Fruit fly (Drosophila melanogaster): ENCODE measurements around the gene CG17376.
A peak's percentile ranks its signal among the peaks of the same experiment; 100 is the strongest.

CG17376 gene

DNA sequence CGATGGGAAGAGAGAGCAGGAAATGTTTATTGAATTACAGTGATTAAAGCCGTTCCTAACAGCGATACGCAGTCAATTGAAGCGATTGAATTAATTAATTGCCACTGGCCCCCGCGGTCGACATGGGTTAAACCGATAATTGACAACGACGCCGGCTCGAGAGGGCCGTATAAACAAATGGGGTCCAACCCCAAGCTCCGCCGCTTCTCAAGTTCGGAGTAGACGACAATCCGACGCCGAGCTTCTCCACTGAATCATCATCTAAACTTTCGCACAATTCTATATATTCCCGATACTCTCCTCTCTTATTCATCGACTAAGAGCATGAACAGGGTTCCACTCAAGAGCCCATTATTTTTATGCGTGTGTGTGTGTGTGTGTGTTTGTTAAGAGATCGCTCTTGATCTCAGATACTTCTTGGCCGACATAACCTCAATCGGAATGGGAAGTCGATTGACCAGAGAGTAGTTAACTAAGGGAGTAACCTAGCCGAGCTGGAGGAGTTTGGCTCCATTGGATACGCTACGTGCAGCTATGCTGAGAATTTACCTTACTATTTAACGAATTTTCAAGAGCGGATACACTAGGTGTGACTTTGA is 8.8 kb downstream of the CG17376 start:
- TF ChIP-seq dsx (GFP tag; optimal IDR thresholded peaks at IDR 0.05; ENCODE audit: poor library complexity, severe bottlenecking) (peak; percentile 25), Eip78C (GFP tag) (peak; percentile 5), eg (GFP tag; IDR thresholded peaks at IDR 0.05) (peak; percentile 17; the same call in 1 of the 3 replicates), svp (GFP tag) (peak; percentile 28), pdm3 (GFP tag; optimal IDR thresholded peaks at IDR 0.05) (no peak), fkh (GFP tag; optimal IDR thresholded peaks at IDR 0.05) (peak; percentile 55), CG1621 (tag; optimal IDR thresholded peaks at IDR 0.05) (peak; percentile 72), CG6163 (GFP tag; IDR thresholded peaks at IDR 0.05) (0 out of 3 replicates have a peak, but pooled peaks have one; percentile 14), dac (GFP tag; optimal IDR thresholded peaks at IDR 0.05) (no peak)

dm6 chr2L:6789358-6789757 is 11.3 kb downstream of the CG17376 start:
- TF ChIP-seq Eip93F (GFP tag; optimal IDR thresholded peaks at IDR 0.05) (peak; percentile 86), vri (GFP tag; optimal IDR thresholded peaks at IDR 0.05) (peak; percentile 89), Ets96B (tag; optimal IDR thresholded peaks at IDR 0.05) (no peak), Eip78C (GFP tag) (peak; percentile 56), CG11294 (GFP tag; IDR thresholded peaks at IDR 0.05) (no peak), acj6 (GFP tag; optimal IDR thresholded peaks at IDR 0.05) (no peak), Hr39 (GFP tag; optimal IDR thresholded peaks at IDR 0.05) (no peak), CG6808 (GFP tag; optimal IDR thresholded peaks at IDR 0.05) (peak; percentile 11), svp (GFP tag) (peak; percentile 79), CG4318 (GFP tag; optimal IDR thresholded peaks at IDR 0.05) (no peak), CG10669 (GFP tag; optimal IDR thresholded peaks at IDR 0.05) (no peak), fkh (GFP tag; optimal IDR thresholded peaks at IDR 0.05) (peak; percentile 80), Lpt (GFP tag; optimal IDR thresholded peaks at IDR 0.05) (no peak), Eip75B (GFP tag; optimal IDR thresholded peaks at IDR 0.05) (peak; percentile 42), CG6854 (GFP tag; optimal IDR thresholded peaks at IDR 0.05) (no peak), Ets21C (GFP tag; optimal IDR thresholded peaks at IDR 0.05) (no peak), topi (GFP tag; optimal IDR thresholded peaks at IDR 0.05) (no peak), net (GFP tag; optimal IDR thresholded peaks at IDR 0.05) (no peak), fd85E (GFP tag; optimal IDR thresholded peaks at IDR 0.05) (no peak), CG1621 (tag; optimal IDR thresholded peaks at IDR 0.05) (no peak), CG7368 (GFP tag; optimal IDR thresholded peaks at IDR 0.05) (no peak), ss (GFP tag; optimal IDR thresholded peaks at IDR 0.05) (no peak), Blimp-1 (GFP tag; optimal IDR thresholded peaks at IDR 0.05) (no peak)

DNA sequence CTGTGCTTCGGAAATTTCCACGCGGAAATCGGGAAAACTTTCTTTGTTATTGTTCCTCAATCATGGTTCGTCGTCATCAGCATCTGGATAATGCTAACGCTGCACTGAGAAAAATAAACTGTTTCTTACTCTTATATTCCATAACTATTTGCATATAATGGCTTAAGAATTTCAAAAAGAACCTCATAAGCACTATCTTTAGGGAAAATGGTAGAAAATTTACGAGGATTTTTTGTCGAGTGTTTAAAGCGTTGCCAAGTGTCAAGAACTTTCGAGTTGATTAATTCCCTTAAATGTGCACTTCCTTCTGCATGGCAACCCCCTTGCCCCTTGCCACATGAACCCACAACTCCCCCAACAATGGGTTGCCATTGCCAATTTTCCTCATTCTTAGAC is 12.7 kb downstream of the CG17376 start:
- TF ChIP-seq CG6854 (GFP tag; optimal IDR thresholded peaks at IDR 0.05) (no peak), Eip78C (GFP tag) (peak; percentile 75), OdsH (GFP tag; optimal IDR thresholded peaks at IDR 0.05) (peak; percentile 67), spab (GFP tag; optimal IDR thresholded peaks at IDR 0.05) (peak; percentile 10), Ets21C (GFP tag; optimal IDR thresholded peaks at IDR 0.05) (peak; percentile 12), Lpt (GFP tag; optimal IDR thresholded peaks at IDR 0.05) (no peak), CG32006 (GFP tag; optimal IDR thresholded peaks at IDR 0.05) (peak; percentile 79), CG6808 (GFP tag; optimal IDR thresholded peaks at IDR 0.05) (peak; percentile 20), CG7368 (GFP tag; optimal IDR thresholded peaks at IDR 0.05) (peak; percentile 46), cyc (GFP tag; optimal IDR thresholded peaks at IDR 0.05) (peak; percentile 44), CG3032 (tag; optimal IDR thresholded peaks at IDR 0.05) (peak; percentile 51), CG31627 (GFP tag; optimal IDR thresholded peaks at IDR 0.05) (peak; percentile 57), dac (GFP tag; optimal IDR thresholded peaks at IDR 0.05) (peak; percentile 59), Eip75B (GFP tag; optimal IDR thresholded peaks at IDR 0.05) (peak; percentile 3), CG1621 (tag; optimal IDR thresholded peaks at IDR 0.05) (no peak), achi (GFP tag; optimal IDR thresholded peaks at IDR 0.05) (peak; percentile 76), acj6 (GFP tag; optimal IDR thresholded peaks at IDR 0.05) (peak; percentile 52), svp (GFP tag) (peak; percentile 85), fd85E (GFP tag; optimal IDR thresholded peaks at IDR 0.05) (no peak), CG34406 (GFP tag; optimal IDR thresholded peaks at IDR 0.05) (peak; percentile 34), Met (GFP tag; optimal IDR thresholded peaks at IDR 0.05) (peak; percentile 18), salr (GFP tag; optimal IDR thresholded peaks at IDR 0.05) (peak in 1 of 2 experiments; percentile 53), lz (GFP tag; optimal IDR thresholded peaks at IDR 0.05) (peak; percentile 28), CG6792 (GFP tag; optimal IDR thresholded peaks at IDR 0.05) (no peak), CG16779 (tag; optimal IDR thresholded peaks at IDR 0.05) (no peak), Ets96B (tag; optimal IDR thresholded peaks at IDR 0.05) (peak; percentile 64), CG6276 (GFP tag; optimal IDR thresholded peaks at IDR 0.05) (peak; percentile 58), vri (GFP tag; optimal IDR thresholded peaks at IDR 0.05) (no peak), CG8632 (GFP tag; optimal IDR thresholded peaks at IDR 0.05) (peak; percentile 51), CG11762 (GFP tag; optimal IDR thresholded peaks at IDR 0.05; ENCODE audit: insufficient read depth) (peak; percentile 56), net (GFP tag; optimal IDR thresholded peaks at IDR 0.05) (no peak), eg (GFP tag; IDR thresholded peaks at IDR 0.05) (peak; percentile 67; the same call in 2 of the 3 replicates), CG10631 (GFP tag; optimal IDR thresholded peaks at IDR 0.05) (peak; percentile 54)
